In genomic region chrII:13503653-13504052, ce11 we compare ENCODE assay signal across 2 worm cellular contexts.
A peak's percentile ranks its signal among the peaks of the same experiment; 100 is the strongest.
TF ChIP-seq lines count a peak whose summit lies in the region.

Gene F54F11.1 (plus strand): TSS chrII:13503953.

TF ChIP-seq in whole organism, L1 larva, 84 proteins besides CTCF, POLR2A, EP300 and RAD21:
- TF ChIP-seq fos-1 (tag; optimal IDR thresholded peaks at IDR 0.05; lab: Kevin White, UChicago) (no peak), unc-86 (tag; optimal IDR thresholded peaks at IDR 0.05; lab: Kevin White, UChicago) (peak; percentile 39)

TF ChIP-seq in whole organism, L2 larva, 48 proteins besides CTCF, POLR2A, EP300 and RAD21:
- TF ChIP-seq ztf-4 (tag; optimal IDR thresholded peaks at IDR 0.05; lab: Kevin White, UChicago) (no peak), egl-27 (tag; optimal IDR thresholded peaks at IDR 0.05; lab: Kevin White, UChicago) (no peak), alr-1 (tag; optimal IDR thresholded peaks at IDR 0.05; lab: Kevin White, UChicago) (no peak), unc-55 (GFP tag; optimal IDR thresholded peaks at IDR 0.05; lab: Kevin White, UChicago) (peak; percentile 14), skn-1 (tag; optimal IDR thresholded peaks at IDR 0.05; lab: Kevin White, UChicago) (no peak)
TF ChIP-seq in whole organism, L2 larva: peak in this region for 1.
